Fruit fly (Drosophila melanogaster): ENCODE results near the gene CG14689.

Gene CG14689

DNA sequence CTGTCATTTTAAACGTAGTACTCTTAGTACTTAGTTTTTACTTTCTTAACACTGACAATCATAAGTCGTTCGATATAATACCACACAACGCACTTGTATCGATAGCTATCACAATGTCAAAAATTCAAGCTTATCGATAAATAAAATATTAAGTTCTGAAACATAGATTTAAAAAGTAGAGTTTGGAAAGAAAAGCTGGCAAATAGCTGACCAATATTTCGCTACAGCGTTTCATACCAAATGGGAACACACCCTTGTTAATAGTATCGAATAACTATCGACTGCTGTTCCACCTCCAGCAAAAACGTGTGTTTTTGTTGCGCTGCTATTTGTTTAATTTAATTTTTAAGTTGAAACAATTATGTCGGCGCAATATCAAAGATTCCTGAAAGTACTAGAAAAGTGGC, 14.7 kb downstream of the CG14689 start, which contains the start of the genes pug, CG14683 and CG46459 (continued):
- peak; percentile 21 for TF ChIP-seq CG4820 (GFP tag; optimal IDR thresholded peaks at IDR 0.05)
- TF ChIP-seq ken (GFP tag; IDR thresholded peaks at IDR 0.05) = no peak
- no peak for TF ChIP-seq Blimp-1 (GFP tag; optimal IDR thresholded peaks at IDR 0.05)
- no peak for TF ChIP-seq Six4 (GFP tag; optimal IDR thresholded peaks at IDR 0.05)
- TF ChIP-seq CG7928 (GFP tag; optimal IDR thresholded peaks at IDR 0.05) = no peak
- no peak for TF ChIP-seq CG3407 (GFP tag; optimal IDR thresholded peaks at IDR 0.05)
- no peak for TF ChIP-seq CG5953 (GFP tag; IDR thresholded peaks at IDR 0.05)
- no peak for TF ChIP-seq CG12299 (tag; optimal IDR thresholded peaks at IDR 0.05)
- no peak for TF ChIP-seq ase (GFP tag; IDR thresholded peaks at IDR 0.05)
- no peak for TF ChIP-seq wor (GFP tag; IDR thresholded peaks at IDR 0.05)
- TF ChIP-seq Atf6 (GFP tag; IDR thresholded peaks at IDR 0.05) = 0 out of 2 replicates have a peak, but pooled peaks have one; percentile 20
- TF ChIP-seq CG8478 (optimal IDR thresholded peaks at IDR 0.05) = no peak
- no peak for TF ChIP-seq ro (GFP tag; IDR thresholded peaks at IDR 0.05)
- no peak for TF ChIP-seq Fer2 (tag; optimal IDR thresholded peaks at IDR 0.05)
- no peak for TF ChIP-seq ssp (GFP tag; IDR thresholded peaks at IDR 0.05)
- no peak for TF ChIP-seq CG6813 (GFP tag; optimal IDR thresholded peaks at IDR 0.05)
- TF ChIP-seq CG5180 (GFP tag; optimal IDR thresholded peaks at IDR 0.05) = no peak
- TF ChIP-seq dimm (GFP tag; IDR thresholded peaks at IDR 0.05) = no peak
- no peak for TF ChIP-seq CG30431 (GFP tag; optimal IDR thresholded peaks at IDR 0.05)
- TF ChIP-seq Hr51 (GFP tag; optimal IDR thresholded peaks at IDR 0.05) = peak in 1 of 2 experiments; percentile 28
- peak; percentile 5 for TF ChIP-seq shn (GFP tag; optimal IDR thresholded peaks at IDR 0.05)
- peak; percentile 32 for TF ChIP-seq crc (GFP tag; optimal IDR thresholded peaks at IDR 0.05)
- TF ChIP-seq vfl (GFP tag; optimal IDR thresholded peaks at IDR 0.05) = no peak
- TF ChIP-seq Stat92E (GFP tag; optimal IDR thresholded peaks at IDR 0.05) = no peak
- TF ChIP-seq CG3726 (GFP tag; IDR thresholded peaks at IDR 0.05) = no peak
- no peak for TF ChIP-seq D (optimal IDR thresholded peaks at IDR 0.05)
- no peak for TF ChIP-seq D (GFP tag; optimal IDR thresholded peaks at IDR 0.05)
- no peak for TF ChIP-seq CG43689 (GFP tag; IDR thresholded peaks at IDR 0.05)
- TF ChIP-seq pzg (GFP tag; optimal IDR thresholded peaks at IDR 0.05) = peak; percentile 68
- peak in 1 of 2 experiments; percentile 21 for TF ChIP-seq chif (GFP tag; optimal IDR thresholded peaks at IDR 0.05)
- no peak for TF ChIP-seq jing (GFP tag; optimal IDR thresholded peaks at IDR 0.05)
- TF ChIP-seq bab2 (GFP tag; optimal IDR thresholded peaks at IDR 0.05) = peak; percentile 21
- TF ChIP-seq CkIIα-i1 (GFP tag; IDR thresholded peaks at IDR 0.05) = no peak
- TF ChIP-seq NC2β (GFP tag; optimal IDR thresholded peaks at IDR 0.05) = peak; percentile 2
- TF ChIP-seq gfzf (GFP tag; optimal IDR thresholded peaks at IDR 0.05) = peak; percentile 52
- no peak for TF ChIP-seq CG8359 (GFP tag; optimal IDR thresholded peaks at IDR 0.05; ENCODE audit: borderline replicate concordance)
- TF ChIP-seq CG17186 (GFP tag; optimal IDR thresholded peaks at IDR 0.05) = peak; percentile 76
- no peak for TF ChIP-seq cad (GFP tag; optimal IDR thresholded peaks at IDR 0.05)
- TF ChIP-seq CG6254 (GFP tag; optimal IDR thresholded peaks at IDR 0.05) = no peak
- peak; percentile 98 for TF ChIP-seq inv (GFP tag; IDR thresholded peaks at IDR 0.05; ENCODE audit: partially characterized antibody)
- peak; percentile 4 for TF ChIP-seq az2 (GFP tag; optimal IDR thresholded peaks at IDR 0.05)
- TF ChIP-seq CG13894 (tag; optimal IDR thresholded peaks at IDR 0.05) = no peak
- TF ChIP-seq CG2712 (tag; optimal IDR thresholded peaks at IDR 0.05) = peak; percentile 69
- no peak for TF ChIP-seq Hr39 (optimal IDR thresholded peaks at IDR 0.05)
- no peak for TF ChIP-seq z (GFP tag; IDR thresholded peaks at IDR 0.05)
- no peak for TF ChIP-seq lmd (GFP tag; IDR thresholded peaks at IDR 0.05)
- TF ChIP-seq CG9932 (GFP tag; IDR thresholded peaks at IDR 0.05) = peak; percentile 70
- TF ChIP-seq CG6272 (GFP tag; IDR thresholded peaks at IDR 0.05) = no peak; the same call in 1 of the 2 replicates
- no peak for TF ChIP-seq CG4328 (GFP tag; optimal IDR thresholded peaks at IDR 0.05)
- no peak for TF ChIP-seq CG17802 (tag; optimal IDR thresholded peaks at IDR 0.05)
- TF ChIP-seq MESR4 (GFP tag; optimal IDR thresholded peaks at IDR 0.05) = peak; percentile 45
- TF ChIP-seq CG11504 (tag; optimal IDR thresholded peaks at IDR 0.05) = peak; percentile 66

Data from whole organism, embryonic.